Worm (Caenorhabditis elegans): Measurements from ENCODE around the gene C06E7.88.

C06E7.88 gene

ce11 chrIV:5879853-5880252, 12.8 kb upstream of the C06E7.88 start, which contains the start of gene srv-22:
Gene srv-22 (minus strand): TSS chrIV:5879953.
- TF ChIP-seq tab-1 (GFP tag; IDR thresholded peaks at IDR 0.05), result no peak
- no peak for TF ChIP-seq med-1 (GFP tag; optimal IDR thresholded peaks at IDR 0.05; ENCODE audit: insufficient read depth)
- no peak for TF ChIP-seq T22C8.4 (GFP tag; IDR thresholded peaks at IDR 0.05)

ce11 chrIV:5877246-5877645, 10.2 kb upstream of the C06E7.88 start, which contains the start of gene srv-21:
Gene srv-21 (minus strand): TSS chrIV:5877346.
- TF ChIP-seq tab-1 (GFP tag; IDR thresholded peaks at IDR 0.05) (no peak), med-1 (GFP tag; optimal IDR thresholded peaks at IDR 0.05; ENCODE audit: insufficient read depth) (no peak), ref-1 (GFP tag; conservative IDR thresholded peaks at IDR 0.05) (no peak), ztf-23 (GFP tag; IDR thresholded peaks at IDR 0.05) (no peak), cog-1 (tag; optimal IDR thresholded peaks at IDR 0.05) (no peak), klf-2 (GFP tag; conservative IDR thresholded peaks at IDR 0.05) (no peak), ztf-29 (GFP tag; IDR thresholded peaks at IDR 0.05) (no peak), flt-1 (GFP tag; IDR thresholded peaks at IDR 0.05) (no peak), T22C8.4 (GFP tag; IDR thresholded peaks at IDR 0.05) (no peak)

- no peak for TF ChIP-seq med-1 (GFP tag; optimal IDR thresholded peaks at IDR 0.05; ENCODE audit: insufficient read depth)
- TF ChIP-seq ref-1 (GFP tag; conservative IDR thresholded peaks at IDR 0.05), result no peak
- no peak for TF ChIP-seq tab-1 (GFP tag; IDR thresholded peaks at IDR 0.05)
- TF ChIP-seq klf-2 (GFP tag; conservative IDR thresholded peaks at IDR 0.05), result no peak
- no peak for TF ChIP-seq flt-1 (GFP tag; IDR thresholded peaks at IDR 0.05)
- TF ChIP-seq ztf-23 (GFP tag; IDR thresholded peaks at IDR 0.05), result no peak
- TF ChIP-seq T22C8.4 (GFP tag; IDR thresholded peaks at IDR 0.05), result no peak
- TF ChIP-seq cog-1 (tag; optimal IDR thresholded peaks at IDR 0.05), result no peak
These were observed 6.7 kb upstream of the C06E7.88 start, which contains the start of gene srv-19 for ce11 chrIV:5873825-5874224. Gene srv-19 (minus strand): TSS chrIV:5873925.

ce11 chrIV:5870072-5870471, 3.0 kb upstream of the C06E7.88 start, which contains the start of gene srv-17:
Gene srv-17 (minus strand): TSS chrIV:5870172.
- TF ChIP-seq T22C8.4 (GFP tag; IDR thresholded peaks at IDR 0.05) (no peak), med-1 (GFP tag; optimal IDR thresholded peaks at IDR 0.05; ENCODE audit: insufficient read depth) (no peak), klf-2 (GFP tag; conservative IDR thresholded peaks at IDR 0.05) (no peak), ref-1 (GFP tag; conservative IDR thresholded peaks at IDR 0.05) (no peak)

ce11 chrIV:5869354-5869753, 2.3 kb upstream of the C06E7.88 start:
- no peak for TF ChIP-seq T22C8.4 (GFP tag; IDR thresholded peaks at IDR 0.05)
- TF ChIP-seq flt-1 (GFP tag; IDR thresholded peaks at IDR 0.05), result no peak
- no peak for TF ChIP-seq ref-1 (GFP tag; conservative IDR thresholded peaks at IDR 0.05)
- no peak for TF ChIP-seq ztf-23 (GFP tag; IDR thresholded peaks at IDR 0.05)
- TF ChIP-seq klf-2 (GFP tag; conservative IDR thresholded peaks at IDR 0.05), result no peak

- TF ChIP-seq flt-1 (GFP tag; IDR thresholded peaks at IDR 0.05), result no peak
- TF ChIP-seq cog-1 (tag; optimal IDR thresholded peaks at IDR 0.05), result no peak
- TF ChIP-seq tab-1 (GFP tag; IDR thresholded peaks at IDR 0.05), result no peak
- TF ChIP-seq med-1 (GFP tag; optimal IDR thresholded peaks at IDR 0.05; ENCODE audit: insufficient read depth), result no peak
- no peak for TF ChIP-seq T22C8.4 (GFP tag; IDR thresholded peaks at IDR 0.05)
- no peak for TF ChIP-seq ref-1 (GFP tag; conservative IDR thresholded peaks at IDR 0.05)
These were observed 1.3 kb downstream of the C06E7.88 start, which contains the start of gene spe-27 for ce11 chrIV:5865818-5866217. Gene spe-27 (minus strand): TSS chrIV:5865918.

ce11 chrIV:5860762-5861161, 6.3 kb downstream of the C06E7.88 start:
- no peak for TF ChIP-seq cog-1 (tag; optimal IDR thresholded peaks at IDR 0.05)
- TF ChIP-seq flt-1 (GFP tag; IDR thresholded peaks at IDR 0.05), result no peak; the same call in 1 of the 2 replicates
- no peak for TF ChIP-seq klf-2 (GFP tag; conservative IDR thresholded peaks at IDR 0.05)
- TF ChIP-seq ztf-23 (GFP tag; IDR thresholded peaks at IDR 0.05), result no peak
- TF ChIP-seq ztf-29 (GFP tag; IDR thresholded peaks at IDR 0.05), result no peak
- TF ChIP-seq tab-1 (GFP tag; IDR thresholded peaks at IDR 0.05), result no peak
- no peak for TF ChIP-seq ref-1 (GFP tag; conservative IDR thresholded peaks at IDR 0.05)
- TF ChIP-seq med-1 (GFP tag; optimal IDR thresholded peaks at IDR 0.05; ENCODE audit: insufficient read depth), result no peak
- no peak for TF ChIP-seq T22C8.4 (GFP tag; IDR thresholded peaks at IDR 0.05)

ce11 chrIV:5859876-5860275, 7.2 kb downstream of the C06E7.88 start, which contains the start of gene C06E7.4:
Gene C06E7.4 (minus strand): TSS chrIV:5859976.
- TF ChIP-seq cog-1 (tag; optimal IDR thresholded peaks at IDR 0.05) (no peak), tab-1 (GFP tag; IDR thresholded peaks at IDR 0.05) (no peak), ref-1 (GFP tag; conservative IDR thresholded peaks at IDR 0.05) (no peak), med-1 (GFP tag; optimal IDR thresholded peaks at IDR 0.05; ENCODE audit: insufficient read depth) (no peak), ztf-23 (GFP tag; IDR thresholded peaks at IDR 0.05) (no peak), flt-1 (GFP tag; IDR thresholded peaks at IDR 0.05) (no peak), T22C8.4 (GFP tag; IDR thresholded peaks at IDR 0.05) (no peak), ztf-29 (GFP tag; IDR thresholded peaks at IDR 0.05) (no peak), klf-2 (GFP tag; conservative IDR thresholded peaks at IDR 0.05) (no peak)

ce11 chrIV:5858212-5858611, 8.9 kb downstream of the C06E7.88 start:
- TF ChIP-seq flt-1 (GFP tag; IDR thresholded peaks at IDR 0.05), result no peak
- TF ChIP-seq tab-1 (GFP tag; IDR thresholded peaks at IDR 0.05), result no peak
- TF ChIP-seq T22C8.4 (GFP tag; IDR thresholded peaks at IDR 0.05), result no peak
- no peak for TF ChIP-seq cog-1 (tag; optimal IDR thresholded peaks at IDR 0.05)
- TF ChIP-seq klf-2 (GFP tag; conservative IDR thresholded peaks at IDR 0.05), result no peak
- TF ChIP-seq ztf-23 (GFP tag; IDR thresholded peaks at IDR 0.05), result no peak
- TF ChIP-seq med-1 (GFP tag; optimal IDR thresholded peaks at IDR 0.05; ENCODE audit: insufficient read depth), result no peak
- TF ChIP-seq ztf-29 (GFP tag; IDR thresholded peaks at IDR 0.05), result no peak
- TF ChIP-seq ref-1 (GFP tag; conservative IDR thresholded peaks at IDR 0.05), result no peak

- TF ChIP-seq ztf-23 (GFP tag; IDR thresholded peaks at IDR 0.05) (no peak), ref-1 (GFP tag; conservative IDR thresholded peaks at IDR 0.05) (no peak), klf-2 (GFP tag; conservative IDR thresholded peaks at IDR 0.05) (no peak), tab-1 (GFP tag; IDR thresholded peaks at IDR 0.05) (no peak), flt-1 (GFP tag; IDR thresholded peaks at IDR 0.05) (no peak), med-1 (GFP tag; optimal IDR thresholded peaks at IDR 0.05; ENCODE audit: insufficient read depth) (no peak), T22C8.4 (GFP tag; IDR thresholded peaks at IDR 0.05) (no peak), ztf-29 (GFP tag; IDR thresholded peaks at IDR 0.05) (no peak), cog-1 (tag; optimal IDR thresholded peaks at IDR 0.05) (no peak)
These were observed 10.1 kb downstream of the C06E7.88 start for ce11 chrIV:5856975-5857374.
